Fruit fly (Drosophila melanogaster): ENCODE measurements around the gene ppk19.

The ppk19 gene

DNA sequence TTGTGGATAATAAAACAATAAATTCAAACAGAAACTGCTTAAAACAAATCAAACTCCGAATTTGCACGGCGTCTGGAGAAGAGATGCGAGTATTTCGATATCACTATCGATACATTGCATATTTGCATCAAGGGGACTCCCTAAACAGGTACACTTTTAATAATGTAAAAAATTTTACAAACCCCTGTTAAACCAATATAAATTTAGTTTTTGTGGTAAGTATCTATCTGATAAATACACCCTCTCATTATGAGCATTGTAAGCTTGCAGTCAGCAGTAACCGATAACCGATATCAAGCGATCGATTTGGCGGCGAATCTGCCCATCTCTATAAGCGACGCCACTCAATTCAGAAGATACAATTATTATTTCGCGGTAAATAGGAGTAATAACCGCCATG lies 3.1 kb downstream of the ppk19 start, which contains the start of the genes Bub3 and Cap-D2 (continued):
- TF ChIP-seq Oaz (GFP tag; IDR thresholded peaks at IDR 0.05): peak; percentile 35; the same call in 1 of the 2 replicates
- no peak for TF ChIP-seq pfk (GFP tag; optimal IDR thresholded peaks at IDR 0.05)
- TF ChIP-seq CG2199 (GFP tag; IDR thresholded peaks at IDR 0.05): no peak
- TF ChIP-seq CG5245 (GFP tag; optimal IDR thresholded peaks at IDR 0.05): peak; percentile 46
- TF ChIP-seq CG10147 (GFP tag; optimal IDR thresholded peaks at IDR 0.05): no peak
- TF ChIP-seq Antp (GFP tag; optimal IDR thresholded peaks at IDR 0.05): peak; percentile 71
- peak; percentile 19 for TF ChIP-seq CG10565 (GFP tag; optimal IDR thresholded peaks at IDR 0.05)
- TF ChIP-seq CG9437 (GFP tag; optimal IDR thresholded peaks at IDR 0.05): peak; percentile 31
- TF ChIP-seq CG3281 (GFP tag; optimal IDR thresholded peaks at IDR 0.05): no peak
- no peak for TF ChIP-seq CG13296 (GFP tag; optimal IDR thresholded peaks at IDR 0.05)
- TF ChIP-seq knrl (GFP tag; IDR thresholded peaks at IDR 0.05; ENCODE audit: partially characterized antibody): peak; percentile 87
- peak; percentile 59 for TF ChIP-seq Bgb (GFP tag; IDR thresholded peaks at IDR 0.05; ENCODE audit: partially characterized antibody)
- no peak for TF ChIP-seq ro (GFP tag; IDR thresholded peaks at IDR 0.05)
- TF ChIP-seq Six4 (GFP tag; optimal IDR thresholded peaks at IDR 0.05): peak; percentile 60
- peak; percentile 50 for TF ChIP-seq en (GFP tag; optimal IDR thresholded peaks at IDR 0.05)
- TF ChIP-seq CG11695 (GFP tag; IDR thresholded peaks at IDR 0.05): 0 out of 3 replicates have a peak, but pooled peaks have one; percentile 40
- no peak for TF ChIP-seq CG1832 (GFP tag; optimal IDR thresholded peaks at IDR 0.05)
- TF ChIP-seq lmd (GFP tag; IDR thresholded peaks at IDR 0.05): no peak
- peak; percentile 70 for TF ChIP-seq CG12155 (GFP tag; optimal IDR thresholded peaks at IDR 0.05)
- peak; percentile 23 for TF ChIP-seq Fer2 (tag; optimal IDR thresholded peaks at IDR 0.05)
- TF ChIP-seq CG10267 (tag; optimal IDR thresholded peaks at IDR 0.05): peak; percentile 65
- peak; percentile 46 for TF ChIP-seq CG33557 (GFP tag; optimal IDR thresholded peaks at IDR 0.05)
- TF ChIP-seq toy (GFP tag; IDR thresholded peaks at IDR 0.05): no peak
- TF ChIP-seq cato (GFP tag; optimal IDR thresholded peaks at IDR 0.05; ENCODE audit: borderline replicate concordance): peak; percentile 56
- peak; percentile 75 for TF ChIP-seq CoRest (tag; optimal IDR thresholded peaks at IDR 0.05)
- TF ChIP-seq CG17328 (GFP tag; IDR thresholded peaks at IDR 0.05): peak; percentile 70
- TF ChIP-seq CG16863 (GFP tag; optimal IDR thresholded peaks at IDR 0.05): peak; percentile 66
- peak; percentile 16 for TF ChIP-seq CG17186 (GFP tag; optimal IDR thresholded peaks at IDR 0.05)
- no peak for TF ChIP-seq sd (tag; optimal IDR thresholded peaks at IDR 0.05)
- no peak for TF ChIP-seq ham (GFP tag; IDR thresholded peaks at IDR 0.05)
- TF ChIP-seq bbx (GFP tag; IDR thresholded peaks at IDR 0.05; ENCODE audit: partially characterized antibody): peak; percentile 74
- TF ChIP-seq CG16815 (GFP tag; optimal IDR thresholded peaks at IDR 0.05): peak; percentile 11
- TF ChIP-seq zen2 (GFP tag; IDR thresholded peaks at IDR 0.05; ENCODE audit: partially characterized antibody): peak; percentile 61; the same call in 1 of the 3 replicates
- TF ChIP-seq CG13287 (GFP tag; IDR thresholded peaks at IDR 0.05; ENCODE audit: partially characterized antibody): peak; percentile 92
- TF ChIP-seq CG14965 (GFP tag; optimal IDR thresholded peaks at IDR 0.05; ENCODE audit: borderline replicate concordance): no peak
- TF ChIP-seq croc (GFP tag; conservative IDR thresholded peaks at IDR 0.05): no peak
- TF ChIP-seq CG9609 (GFP tag; optimal IDR thresholded peaks at IDR 0.05): peak; percentile 63
- TF ChIP-seq abd-A (tag; optimal IDR thresholded peaks at IDR 0.05): no peak
- TF ChIP-seq Eip74EF (GFP tag; optimal IDR thresholded peaks at IDR 0.05): no peak
- peak; percentile 78 for TF ChIP-seq zen (tag; optimal IDR thresholded peaks at IDR 0.05)
- TF ChIP-seq CG33213 (GFP tag; optimal IDR thresholded peaks at IDR 0.05): peak; percentile 71
- peak; percentile 45 for TF ChIP-seq Atf3 (GFP tag; optimal IDR thresholded peaks at IDR 0.05)
- peak; percentile 66 for TF ChIP-seq pum (GFP tag; optimal IDR thresholded peaks at IDR 0.05)
- TF ChIP-seq CG14667 (GFP tag; IDR thresholded peaks at IDR 0.05): peak; percentile 54
- no peak for TF ChIP-seq tio (GFP tag; optimal IDR thresholded peaks at IDR 0.05)
- TF ChIP-seq CG17359 (tag; optimal IDR thresholded peaks at IDR 0.05): no peak
- no peak for TF ChIP-seq Gsc (GFP tag; IDR thresholded peaks at IDR 0.05)
- peak; percentile 67 for TF ChIP-seq CG10979 (tag; optimal IDR thresholded peaks at IDR 0.05)
- TF ChIP-seq hkb (optimal IDR thresholded peaks at IDR 0.05): peak; percentile 12
- TF ChIP-seq hkb (GFP tag; IDR thresholded peaks at IDR 0.05): peak; percentile 80

Data from whole organism, embryonic.